Fruit fly (Drosophila melanogaster): ENCODE measurements around the gene Smg6.

Smg6 gene

DNA sequence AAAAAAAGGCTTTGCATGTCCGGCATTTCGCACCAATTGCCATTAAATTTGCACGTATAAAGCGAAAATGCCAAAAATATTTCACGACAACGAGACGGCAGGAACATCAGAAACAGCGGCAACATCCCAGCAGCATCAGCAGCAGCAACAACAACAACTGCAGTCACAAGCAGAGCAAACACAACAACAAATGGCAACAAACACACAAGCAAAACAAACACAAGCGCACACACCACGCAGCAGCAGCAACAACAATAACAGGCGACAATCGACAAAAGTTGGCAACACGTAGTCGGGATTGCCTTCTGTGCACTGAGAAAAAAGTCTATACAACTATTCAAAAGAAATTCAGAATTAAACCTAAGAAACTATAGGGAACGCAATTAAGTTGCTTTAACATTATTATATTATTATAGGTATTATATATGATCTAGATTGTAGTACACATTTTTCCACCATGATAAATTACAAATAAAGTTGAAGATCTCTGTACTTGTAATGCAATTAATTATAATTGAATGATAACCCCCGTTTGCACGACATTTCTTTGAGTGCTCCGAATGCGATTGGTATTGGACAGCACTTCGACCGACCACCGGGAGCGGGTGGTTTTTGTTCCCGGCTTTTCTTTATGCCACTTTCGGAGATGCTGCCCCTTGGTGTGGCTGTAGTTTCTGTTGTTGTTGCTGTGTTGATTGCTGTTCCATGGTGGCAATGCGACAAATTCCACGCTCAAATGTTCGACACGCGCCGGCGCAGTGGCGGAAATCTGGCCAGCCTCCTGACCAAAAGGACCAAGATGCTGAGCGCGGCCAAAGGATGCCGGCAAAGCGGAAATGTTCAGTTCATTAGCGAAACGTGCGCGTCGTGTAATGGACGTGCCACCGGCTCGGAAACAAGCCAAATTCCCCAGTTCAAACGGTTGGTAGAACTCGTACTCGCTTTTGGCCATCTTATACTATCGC, 49.4 kb downstream of the Smg6 start, which contains the start of gene tnc (continued):
- TF ChIP-seq Atf6 (GFP tag; IDR thresholded peaks at IDR 0.05) (0 out of 2 replicates have a peak, but pooled peaks have one; percentile 11), insv (GFP tag; optimal IDR thresholded peaks at IDR 0.05) (no peak), gsb-n (tag; optimal IDR thresholded peaks at IDR 0.05) (peak; percentile 28), seq (GFP tag; IDR thresholded peaks at IDR 0.05) (peak; percentile 35; the same call in 1 of the 2 replicates), CG14860 (GFP tag; IDR thresholded peaks at IDR 0.05; ENCODE audit: partially characterized antibody) (no peak), Kr (GFP tag; optimal IDR thresholded peaks at IDR 0.05) (no peak), slbo (GFP tag; IDR thresholded peaks at IDR 0.05) (peak; percentile 53), CG8281 (tag; optimal IDR thresholded peaks at IDR 0.05) (no peak), CG4424 (GFP tag; optimal IDR thresholded peaks at IDR 0.05) (peak; percentile 25), Fer3 (tag; optimal IDR thresholded peaks at IDR 0.05) (peak; percentile 51), slp2 (GFP tag; optimal IDR thresholded peaks at IDR 0.05) (no peak), pum (GFP tag; optimal IDR thresholded peaks at IDR 0.05) (no peak), CG6813 (GFP tag; optimal IDR thresholded peaks at IDR 0.05) (no peak), Ptx1 (GFP tag; IDR thresholded peaks at IDR 0.05) (peak; percentile 56), Awh (GFP tag; IDR thresholded peaks at IDR 0.05) (no peak), Drgx (GFP tag; IDR thresholded peaks at IDR 0.05) (peak; percentile 76), hkb (optimal IDR thresholded peaks at IDR 0.05) (no peak), hkb (GFP tag; IDR thresholded peaks at IDR 0.05) (peak; percentile 18; the same call in 1 of the 2 replicates), CG12391 (tag; optimal IDR thresholded peaks at IDR 0.05) (peak; percentile 60), CG13296 (GFP tag; optimal IDR thresholded peaks at IDR 0.05) (peak; percentile 34), ERR (GFP tag; optimal IDR thresholded peaks at IDR 0.05) (no peak), bsh (GFP tag; optimal IDR thresholded peaks at IDR 0.05) (peak; percentile 42 to 54), Camta (GFP tag; optimal IDR thresholded peaks at IDR 0.05) (no peak), tin (GFP tag; optimal IDR thresholded peaks at IDR 0.05) (peak; percentile 15), CG2712 (tag; optimal IDR thresholded peaks at IDR 0.05) (peak; percentile 69), CG18599 (GFP tag; optimal IDR thresholded peaks at IDR 0.05) (peak; percentile 85), crc (GFP tag; optimal IDR thresholded peaks at IDR 0.05) (no peak), CG9215 (GFP tag; IDR thresholded peaks at IDR 0.05) (0 out of 2 replicates have a peak, but pooled peaks have one; percentile 41), gce (GFP tag; IDR thresholded peaks at IDR 0.05) (no peak), nau (GFP tag; optimal IDR thresholded peaks at IDR 0.05) (peak; percentile 42), CG7271 (tag; optimal IDR thresholded peaks at IDR 0.05) (no peak), CG18262 (tag; optimal IDR thresholded peaks at IDR 0.05) (peak; percentile 68), CG3407 (GFP tag; optimal IDR thresholded peaks at IDR 0.05) (peak; percentile 27), NC2α (GFP tag; optimal IDR thresholded peaks at IDR 0.05) (no peak), pros (GFP tag; optimal IDR thresholded peaks at IDR 0.05) (no peak), Hey (tag; optimal IDR thresholded peaks at IDR 0.05) (no peak), HLH3B (GFP tag; IDR thresholded peaks at IDR 0.05) (0 out of 2 replicates have a peak, but pooled peaks have one; percentile 31), NFAT (GFP tag; IDR thresholded peaks at IDR 0.05) (no peak), dysf (GFP tag; IDR thresholded peaks at IDR 0.05) (peak; percentile 55; the same call in 2 of the 3 replicates), run (tag; optimal IDR thresholded peaks at IDR 0.05) (no peak), lbe (GFP tag; optimal IDR thresholded peaks at IDR 0.05) (peak; percentile 60), eyg (GFP tag; optimal IDR thresholded peaks at IDR 0.05) (no peak), CG14014 (GFP tag; IDR thresholded peaks at IDR 0.05) (no peak), CG7928 (GFP tag; optimal IDR thresholded peaks at IDR 0.05) (no peak), dmrt11E (tag; optimal IDR thresholded peaks at IDR 0.05) (peak; percentile 5), CG31441 (GFP tag; IDR thresholded peaks at IDR 0.05) (peak; percentile 68), Fer2 (tag; optimal IDR thresholded peaks at IDR 0.05) (peak; percentile 15), CHES-1-like (GFP tag; optimal IDR thresholded peaks at IDR 0.05) (no peak)

Data from whole organism, embryonic.